Fruit fly (Drosophila melanogaster) whole organism, adult: ENCODE results near the gene RhoGAP68F.

ENCODE experiments used
- CG12768 ChIP-seq: fragments of 200-800 bp; sonication (Bioruptor generic); optimal IDR thresholded peaks from 2 replicates; lab custom pipeline; 2017; ENCODE audit warnings: missing biosample characterization, missing genetic modification characterization, mild to moderate bottlenecking, moderate library complexity, missing genetic modification reagents
- CG14711 ChIP-seq: fragments of 200-800 bp; sonication (Bioruptor generic); optimal IDR thresholded peaks from 2 replicates; lab custom pipeline; 2018; ENCODE audit warnings: missing biosample characterization, mild to moderate bottlenecking, missing genetic modification characterization, moderate library complexity
- CG7045 ChIP-seq: fragments of 200-800 bp; sonication (Bioruptor generic); optimal IDR thresholded peaks from 2 replicates; lab custom pipeline; 2017; ENCODE audit warnings: missing biosample characterization, mild to moderate bottlenecking, missing genetic modification characterization
- Clk ChIP-seq: fragments of 200-800 bp; sonication (Bioruptor generic); optimal IDR thresholded peaks from 2 replicates; lab custom pipeline; 2017; ENCODE audit warnings: missing biosample characterization, missing genetic modification characterization
- Mnt ChIP-seq: fragments of 200-800 bp; sonication (Bioruptor generic); optimal IDR thresholded peaks from 2 replicates; lab custom pipeline; 2016; ENCODE audit warnings: missing biosample characterization, mild to moderate bottlenecking, missing genetic modification characterization
- bab1 ChIP-seq: fragments of 200-800 bp; sonication (Bioruptor generic); optimal IDR thresholded peaks from 3 replicates; lab custom pipeline; 2019; ENCODE audit warnings: missing biosample characterization, mild to moderate bottlenecking, missing genetic modification characterization, moderate library complexity
- pad ChIP-seq: fragments of 200-800 bp; sonication (Bioruptor generic); optimal IDR thresholded peaks from 3 replicates; lab custom pipeline; 2017; ENCODE audit warnings: missing biosample characterization, missing genetic modification characterization, mild to moderate bottlenecking, moderate library complexity, missing genetic modification reagents

DNA sequence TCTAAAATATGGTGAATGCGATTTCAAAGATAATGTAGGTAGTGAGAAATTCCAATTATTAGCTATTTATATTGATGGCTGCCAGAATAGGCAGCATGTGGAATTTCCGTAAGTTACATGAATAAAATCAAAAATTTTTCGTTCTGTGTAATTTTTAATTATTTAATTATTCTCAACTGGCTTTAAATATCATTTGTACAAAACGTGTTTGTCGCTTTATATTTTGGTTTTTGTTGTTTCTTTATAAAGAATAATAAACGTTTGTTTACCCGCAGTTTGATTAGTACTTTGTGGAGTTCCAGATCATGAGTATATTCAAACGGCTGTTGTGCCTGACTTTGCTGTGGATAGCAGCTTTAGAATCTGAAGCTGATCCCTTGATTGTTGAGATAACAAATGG, 51.8 kb downstream of the RhoGAP68F start, which contains the start of gene Est-P:
- TF ChIP-seq CG7045 (GFP tag; lab: Kevin White, UChicago) (no peak), CG14711 (tag; lab: Kevin White, UChicago) (no peak), Clk (GFP tag; lab: Kevin White, UChicago) (no peak), bab1 (no peak), CG12768 (no peak), pad (GFP tag; lab: Kevin White, UChicago) (no peak), Mnt (GFP tag; lab: Kevin White, UChicago) (no peak)
